Worm (Caenorhabditis elegans): Measurements from ENCODE around the gene clec-56.

- no peak for TF ChIP-seq ama-1 (optimal IDR thresholded peaks at IDR 0.05)
- TF ChIP-seq ztf-4 (tag; optimal IDR thresholded peaks at IDR 0.05), result no peak
- TF ChIP-seq snpc-4 (tag; optimal IDR thresholded peaks at IDR 0.05), result no peak
- TF ChIP-seq lin-15B (tag; optimal IDR thresholded peaks at IDR 0.05), result no peak
- no peak for TF ChIP-seq elt-2 (tag; optimal IDR thresholded peaks at IDR 0.05)
- TF ChIP-seq jun-1 (tag; optimal IDR thresholded peaks at IDR 0.05), result no peak
- no peak for TF ChIP-seq lin-39 (tag; optimal IDR thresholded peaks at IDR 0.05)
These were observed 46.8 kb downstream of the clec-56 start, which contains the start of gene C53A5.17 for ce11 chrV:14521000-14521399.

All from whole organism, L3 larva.